Worm (Caenorhabditis elegans) whole organism, mixed stage, embryonic: ENCODE data around the gene C02F5.14.

Source experiments
- ceh-39 ChIP-seq: fragments of 150-350 bp; optimal IDR thresholded peaks from 2 replicates; lab custom pipeline; 2014; ENCODE audit warnings: missing biosample characterization, missing genetic modification characterization
- drap-1 ChIP-seq: fragments of 200-800 bp; sonication (Bioruptor generic); optimal IDR thresholded peaks from 3 replicates; lab custom pipeline; 2018; ENCODE audit warnings: mild to moderate bottlenecking, missing genetic modification characterization, missing compliant biosample characterization
- elt-1 ChIP-seq: sonication (generic microtip); optimal IDR thresholded peaks from 2 replicates; lab custom pipeline; 2017; ENCODE audit warnings: missing genetic modification characterization, mild to moderate bottlenecking, missing compliant biosample characterization, antibody characterized with exemption, moderate library complexity, borderline replicate concordance; ENCODE audit not compliant: insufficient read depth
- lin-13 ChIP-seq: fragments of 150-350 bp; optimal IDR thresholded peaks from 2 replicates; lab custom pipeline; 2014; ENCODE audit warnings: missing biosample characterization, missing genetic modification characterization
- lsy-2 ChIP-seq: fragments of 150-350 bp; optimal IDR thresholded peaks from 2 replicates; lab custom pipeline; 2014; ENCODE audit warnings: missing biosample characterization, missing genetic modification characterization
- unc-39 ChIP-seq: fragments of 150-350 bp; optimal IDR thresholded peaks from 2 replicates; lab custom pipeline; 2014; ENCODE audit warnings: missing biosample characterization, missing genetic modification characterization
- unc-62 ChIP-seq: fragments of 150-350 bp; optimal IDR thresholded peaks from 2 replicates; lab custom pipeline; 2014; ENCODE audit warnings: missing biosample characterization, missing genetic modification reagents, missing genetic modification characterization

DNA sequence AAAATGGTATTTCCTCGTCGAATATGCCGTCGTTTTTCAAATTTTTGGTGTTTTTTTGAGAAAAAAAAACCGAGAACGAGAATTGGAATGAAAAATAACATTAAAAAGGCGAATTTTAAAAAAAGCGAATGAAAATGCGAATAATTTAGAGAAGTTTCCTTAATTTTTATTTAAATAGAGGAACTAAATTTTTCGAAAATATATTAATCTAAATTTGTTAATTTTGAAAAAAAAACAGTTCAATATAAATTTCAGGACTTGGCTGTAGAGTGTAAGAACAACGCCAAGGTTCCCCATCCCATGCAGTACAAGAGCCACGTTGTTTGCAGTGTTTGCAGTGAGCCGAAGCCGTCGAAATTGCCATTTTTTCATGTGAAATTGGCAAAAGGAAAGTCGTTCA lies 44.8 kb downstream of the C02F5.14 start, which contains the start of gene C50C3.19:
- TF ChIP-seq ceh-39 (tag; lab: Kevin White, UChicago) (no peak), lsy-2 (tag; lab: Kevin White, UChicago) (no peak), elt-1 (tag; lab: Kevin White, UChicago) (no peak), unc-39 (tag; lab: Kevin White, UChicago) (no peak), drap-1 (GFP tag; lab: Kevin White, UChicago) (no peak), lin-13 (tag; lab: Kevin White, UChicago) (no peak), unc-62 (GFP tag; lab: Kevin White, UChicago) (no peak)
